Worm (Caenorhabditis elegans) whole organism, late embryonic: Measurements from ENCODE around the gene lgc-8.

Experiments used
- ama-1 ChIP-seq: fragments of 150-350 bp; optimal IDR thresholded peaks from 2 replicates; lab custom pipeline; 2014
- ceh-22 ChIP-seq: sonication (generic microtip); optimal IDR thresholded peaks from 2 replicates; lab custom pipeline; 2017; ENCODE audit warnings: missing biosample characterization, missing genetic modification characterization
- ceh-9 ChIP-seq: sonication (generic microtip); optimal IDR thresholded peaks from 2 replicates; lab custom pipeline; 2016; ENCODE audit warnings: mild to moderate bottlenecking, missing genetic modification characterization, inconsistent platforms, missing compliant biosample characterization
- dve-1 ChIP-seq: sonication (generic microtip); optimal IDR thresholded peaks from 2 replicates; lab custom pipeline; 2017; ENCODE audit warnings: antibody characterized with exemption, mild to moderate bottlenecking, missing genetic modification characterization, missing compliant biosample characterization
- ets-4 ChIP-seq: sonication (generic microtip); optimal IDR thresholded peaks from 2 replicates; lab custom pipeline; 2016; ENCODE audit warnings: missing genetic modification characterization, missing compliant biosample characterization
- nhr-11 ChIP-seq: fragments of 150-350 bp; optimal IDR thresholded peaks from 2 replicates; lab custom pipeline; 2014; ENCODE audit warnings: missing biosample characterization, missing genetic modification characterization
- odd-2 ChIP-seq: sonication (generic microtip); optimal IDR thresholded peaks from 2 replicates; lab custom pipeline; 2017; ENCODE audit warnings: antibody characterized with exemption, mild to moderate bottlenecking, missing genetic modification characterization, missing compliant biosample characterization
- pag-3 ChIP-seq: sonication (generic microtip); optimal IDR thresholded peaks from 2 replicates; lab custom pipeline; 2016; ENCODE audit warnings: missing compliant biosample characterization, missing genetic modification characterization, borderline replicate concordance
- pax-1 ChIP-seq: fragments of 150-350 bp; optimal IDR thresholded peaks from 2 replicates; lab custom pipeline; 2014; ENCODE audit warnings: missing biosample characterization, missing genetic modification characterization
- pha-2 ChIP-seq: sonication (generic microtip); optimal IDR thresholded peaks from 2 replicates; lab custom pipeline; 2017; ENCODE audit warnings: mild to moderate bottlenecking, missing genetic modification characterization, missing compliant biosample characterization
- sdc-2 ChIP-seq: sonication (generic microtip); optimal IDR thresholded peaks from 2 replicates; lab custom pipeline; 2016; ENCODE audit warnings: missing genotype, missing genetic modification characterization, missing compliant biosample characterization
- unc-86 ChIP-seq: sonication (generic microtip); optimal IDR thresholded peaks from 2 replicates; lab custom pipeline; 2016; ENCODE audit warnings: missing genetic modification characterization, missing compliant biosample characterization

DNA sequence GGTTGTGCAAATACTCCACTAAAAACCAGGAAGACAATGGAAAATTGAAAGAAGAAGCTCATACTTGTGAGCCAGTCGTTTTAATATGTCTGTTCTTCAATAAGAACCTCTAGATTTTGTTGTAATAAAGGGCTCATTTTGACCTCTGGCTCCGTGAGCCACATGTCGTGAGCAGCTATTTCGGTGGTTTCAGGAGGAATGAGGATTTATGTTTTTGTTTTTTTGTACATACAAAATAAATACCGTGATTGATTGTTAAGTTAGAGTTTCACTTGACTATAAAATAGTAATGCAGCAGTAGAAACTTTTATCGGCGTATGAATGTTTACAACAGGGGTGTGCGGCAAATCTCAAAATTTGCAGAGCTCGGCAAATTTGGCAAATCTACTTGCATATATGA is 11.4 kb upstream of the lgc-8 start, which contains the start of gene Y57G11C.40:
- TF ChIP-seq ama-1 (lab: Kevin White, UChicago) (no peak), odd-2 (tag; lab: Kevin White, UChicago) (no peak), unc-86 (no peak), ceh-9 (no peak), pha-2 (no peak), sdc-2 (no peak), ceh-22 (tag; lab: Kevin White, UChicago) (no peak), dve-1 (no peak), ets-4 (tag; lab: Kevin White, UChicago) (no peak), pag-3 (tag; lab: Kevin White, UChicago) (no peak), pax-1 (tag; lab: Kevin White, UChicago) (no peak), nhr-11 (tag; lab: Kevin White, UChicago) (no peak)
